Fruit fly (Drosophila melanogaster) whole organism, pupa: ENCODE measurements around the gene pps.

Experiments
- CG10348 ChIP-seq: fragments of 200-800 bp; sonication (Bioruptor generic); IDR thresholded peaks from 2 replicates; pipeline ENCODE4 v1.3.6; 2022; ENCODE audit warnings: missing biosample characterization, missing genetic modification characterization
- CG12605 ChIP-seq: fragments of 200-800 bp; sonication (Bioruptor generic); IDR thresholded peaks from 2 replicates; pipeline ENCODE4 v1.3.6; 2022; ENCODE audit warnings: missing biosample characterization, missing genetic modification characterization
- CG13204 ChIP-seq: fragments of 200-800 bp; sonication (Bioruptor generic); optimal IDR thresholded peaks from 2 replicates; lab custom pipeline; 2018; ENCODE audit warnings: missing biosample characterization, mild to moderate bottlenecking, missing genetic modification characterization, moderate library complexity
- CG14655 ChIP-seq: fragments of 200-800 bp; sonication (Bioruptor generic); optimal IDR thresholded peaks from 3 replicates; lab custom pipeline; 2017; ENCODE audit warnings: mild to moderate bottlenecking, missing biosample characterization, missing genetic modification reagents, missing genetic modification characterization
- CG15710 ChIP-seq: fragments of 200-800 bp; sonication (Bioruptor generic); optimal IDR thresholded peaks from 2 replicates; lab custom pipeline; 2018; ENCODE audit warnings: missing biosample characterization, mild to moderate bottlenecking, missing genetic modification characterization, moderate library complexity
- CG17806 ChIP-seq: fragments of 200-800 bp; sonication (Bioruptor generic); optimal IDR thresholded peaks from 2 replicates; lab custom pipeline; 2018; ENCODE audit warnings: missing biosample characterization, mild to moderate bottlenecking, missing genetic modification characterization, moderate library complexity
- CG32121 ChIP-seq: fragments of 200-800 bp; sonication (Bioruptor generic); IDR thresholded peaks from 2 replicates; pipeline ENCODE4 v1.3.6; 2022; ENCODE audit warnings: missing biosample characterization, missing genetic modification characterization
- CG34367 ChIP-seq: fragments of 200-800 bp; sonication (Bioruptor generic); optimal IDR thresholded peaks from 2 replicates; lab custom pipeline; 2018; ENCODE audit warnings: missing biosample characterization, mild to moderate bottlenecking, missing genetic modification characterization
- CG4496 ChIP-seq: fragments of 200-800 bp; sonication (Bioruptor generic); IDR thresholded peaks from 3 replicates; pipeline ENCODE4 v1.3.6; 2022; ENCODE audit warnings: missing biosample characterization, missing genetic modification characterization
- CG8159 ChIP-seq: fragments of 200-800 bp; sonication (Bioruptor generic); optimal IDR thresholded peaks from 3 replicates; lab custom pipeline; 2018; ENCODE audit warnings: missing biosample characterization, mild to moderate bottlenecking, missing genetic modification characterization, moderate library complexity
- CG8301 ChIP-seq: fragments of 200-800 bp; sonication (Bioruptor generic); optimal IDR thresholded peaks from 2 replicates; lab custom pipeline; 2018; ENCODE audit warnings: missing biosample characterization, mild to moderate bottlenecking, missing genetic modification characterization
- CG9948 ChIP-seq: fragments of 200-800 bp; sonication (Bioruptor generic); optimal IDR thresholded peaks from 2 replicates; lab custom pipeline; 2018; ENCODE audit warnings: missing biosample characterization, mild to moderate bottlenecking, missing genetic modification characterization, moderate library complexity
- D1 ChIP-seq: fragments of 200-800 bp; sonication (Bioruptor generic); optimal IDR thresholded peaks from 2 replicates; lab custom pipeline; 2018; ENCODE audit warnings: missing biosample characterization, mild to moderate bottlenecking, missing genetic modification characterization, moderate library complexity
- EcR ChIP-seq: fragments of 200-800 bp; sonication (Bioruptor generic); optimal IDR thresholded peaks from 3 replicates; lab custom pipeline; 2019; ENCODE audit warnings: missing biosample characterization, missing genetic modification characterization, mild to moderate bottlenecking, moderate library complexity, missing genetic modification reagents
- Ets98B ChIP-seq: fragments of 200-800 bp; sonication (Bioruptor generic); IDR thresholded peaks from 2 replicates; pipeline ENCODE4 v1.3.6; 2022; ENCODE audit warnings: missing biosample characterization, missing genetic modification characterization
- Pif1A ChIP-seq: fragments of 200-800 bp; sonication (Bioruptor generic); optimal IDR thresholded peaks from 3 replicates; lab custom pipeline; 2016; ENCODE audit warnings: missing biosample characterization, missing genetic modification characterization
- Pif1B ChIP-seq: fragments of 200-800 bp; sonication (Bioruptor generic); optimal IDR thresholded peaks from 3 replicates; lab custom pipeline; 2016; ENCODE audit warnings: missing biosample characterization, missing genetic modification characterization
- Snoo ChIP-seq: fragments of 200-800 bp; sonication (Bioruptor generic); optimal IDR thresholded peaks from 3 replicates; lab custom pipeline; 2017; ENCODE audit warnings: missing biosample characterization, mild to moderate bottlenecking, missing genetic modification characterization, inconsistent platforms
- fd96Ca ChIP-seq: fragments of 200-800 bp; sonication (Bioruptor generic); IDR thresholded peaks from 3 replicates; pipeline ENCODE4 v1.3.6; 2022; ENCODE audit warnings: missing biosample characterization, missing genetic modification characterization
- gl ChIP-seq: fragments of 200-800 bp; sonication (Bioruptor generic); optimal IDR thresholded peaks from 2 replicates; lab custom pipeline; 2018; ENCODE audit warnings: missing biosample characterization, mild to moderate bottlenecking, missing genetic modification characterization
- rn ChIP-seq: fragments of 200-800 bp; sonication (Bioruptor generic); IDR thresholded peaks from 2 replicates; pipeline ENCODE4 v1.3.6; 2022; ENCODE audit warnings: missing biosample characterization, missing genetic modification characterization

The pps gene

DNA sequence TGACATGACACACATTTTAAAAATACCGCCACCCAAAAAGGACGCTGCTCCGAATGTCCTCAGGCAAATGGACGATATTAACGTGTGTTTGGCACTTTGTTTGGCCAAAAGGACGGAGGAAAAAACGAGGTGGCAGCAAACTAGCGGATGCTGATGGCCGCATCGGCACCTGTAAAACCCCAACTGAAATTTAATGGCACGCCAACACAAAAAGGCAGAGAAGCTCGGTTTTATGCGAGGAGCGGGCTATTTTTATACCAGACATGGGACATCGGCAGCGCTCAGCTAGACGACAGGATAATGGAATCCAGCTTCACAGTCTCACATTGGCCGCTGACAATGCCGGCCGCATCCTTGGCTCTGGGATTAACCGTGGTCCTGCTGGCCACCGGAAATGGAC, 27.7 kb upstream of the pps start, which contains the start of gene Sol1:
Gene Sol1 (plus strand): TSS at position 301 of the 400 bp plus-strand sequence.
- TF ChIP-seq fd96Ca (no peak), D1 (tag; lab: Kevin White, UChicago) (no peak), EcR (GFP tag; lab: Kevin White, UChicago) (no peak), CG4496 (GFP tag; lab: Robert Waterston, UW) (no peak), CG12605 (GFP tag; lab: Robert Waterston, UW) (no peak), CG10348 (GFP tag; lab: Robert Waterston, UW) (no peak)
- TF ChIP-seq, all 21 proteins: peak for 0

DNA sequence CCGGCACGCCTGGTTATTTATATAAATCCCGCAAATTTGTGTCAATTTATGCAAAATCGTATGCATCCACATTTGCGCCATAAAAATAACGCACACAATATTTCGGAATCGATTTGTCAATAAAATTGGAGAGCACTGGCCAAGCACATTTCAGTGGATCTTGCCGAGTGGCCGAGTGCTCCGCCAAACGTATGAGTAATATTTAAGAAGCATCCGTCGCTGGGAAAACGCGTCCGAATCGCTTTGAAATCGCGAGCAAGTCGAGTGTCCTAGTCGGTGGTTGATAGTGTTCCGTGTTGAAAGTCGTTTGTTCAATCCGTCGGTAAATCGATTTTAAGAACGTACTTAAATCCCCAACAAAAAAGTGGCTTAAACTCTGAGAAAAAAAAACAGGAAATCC, 26.7 kb upstream of the pps start, which contains the start of gene CG33098:
Gene CG33098 (plus strand): TSS at position 224 of the 400 bp plus-strand sequence.
- no peak for TF ChIP-seq CG12605 (GFP tag; lab: Robert Waterston, UW)
- no peak for TF ChIP-seq CG17806

- TF ChIP-seq Pif1B (GFP tag; lab: Kevin White, UChicago): no peak
- TF ChIP-seq EcR (GFP tag; lab: Kevin White, UChicago): no peak
- TF ChIP-seq fd96Ca: no peak
- no peak for TF ChIP-seq CG8159 (tag; lab: Kevin White, UChicago)
- TF ChIP-seq CG8301 (tag; lab: Kevin White, UChicago): no peak
- no peak for TF ChIP-seq Ets98B (GFP tag; lab: Robert Waterston, UW)
- TF ChIP-seq CG14655 (GFP tag; lab: Kevin White, UChicago): no peak
- no peak for TF ChIP-seq CG13204 (GFP tag; lab: Kevin White, UChicago)
- no peak for TF ChIP-seq CG34367
Observed at dm6 chr3R:12395880-12396279, 17.7 kb upstream of the pps start, which contains the start of the genes CG10096 and CG10097. Gene CG10096 (minus strand): TSS chr3R:12395980. Gene CG10097 (minus strand): TSS chr3R:12395980.

- no peak for TF ChIP-seq CG14655 (GFP tag; lab: Kevin White, UChicago)
Observed at dm6 chr3R:12398054-12398453, 15.6 kb upstream of the pps start.

DNA sequence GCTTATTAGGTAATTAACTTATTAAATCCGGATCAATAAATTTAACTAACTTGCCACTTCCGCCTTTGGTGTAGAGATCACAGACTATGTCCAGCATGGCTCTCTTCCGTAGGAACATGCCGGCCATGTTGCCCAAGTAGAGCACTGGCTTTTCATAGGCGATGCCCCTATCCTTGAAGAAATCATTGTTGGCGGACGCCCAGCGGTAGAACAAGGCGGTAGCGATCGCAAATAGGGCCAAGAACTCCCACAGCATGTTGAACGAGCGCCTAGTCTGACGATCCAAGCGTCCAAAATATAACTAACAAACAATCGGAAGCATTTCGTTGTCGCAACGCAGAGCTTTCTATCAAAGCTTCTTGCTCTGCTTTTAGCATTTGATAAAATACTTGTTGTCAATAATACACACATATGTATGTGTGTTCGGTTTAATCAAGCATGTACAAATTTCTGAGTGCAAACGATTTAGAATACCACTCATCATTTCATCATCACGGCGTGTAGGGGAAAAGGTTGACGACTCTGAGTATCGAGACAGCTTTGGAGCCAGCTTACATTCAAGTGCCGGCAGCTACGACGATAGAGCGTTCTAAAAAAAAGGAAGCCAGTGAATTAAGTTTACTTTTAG, 14.9 kb upstream of the pps start, which contains the start of gene Cyp9f3:
Gene Cyp9f3 (minus strand): TSS at position 310 of the 628 bp plus-strand sequence.
- TF ChIP-seq CG34367: no peak
- no peak for TF ChIP-seq CG17806
- TF ChIP-seq gl (tag; lab: Kevin White, UChicago): no peak
- no peak for TF ChIP-seq D1 (tag; lab: Kevin White, UChicago)
- TF ChIP-seq Ets98B (GFP tag; lab: Robert Waterston, UW): no peak
- TF ChIP-seq CG8159 (tag; lab: Kevin White, UChicago): no peak
- TF ChIP-seq CG9948 (tag; lab: Kevin White, UChicago): no peak
- no peak for TF ChIP-seq Pif1A (GFP tag; lab: Kevin White, UChicago)
- no peak for TF ChIP-seq rn (GFP tag; lab: Robert Waterston, UW)
- no peak for TF ChIP-seq CG4496 (GFP tag; lab: Robert Waterston, UW)
- TF ChIP-seq Pif1B (GFP tag; lab: Kevin White, UChicago): no peak
- TF ChIP-seq CG15710 (tag; lab: Kevin White, UChicago): no peak

DNA sequence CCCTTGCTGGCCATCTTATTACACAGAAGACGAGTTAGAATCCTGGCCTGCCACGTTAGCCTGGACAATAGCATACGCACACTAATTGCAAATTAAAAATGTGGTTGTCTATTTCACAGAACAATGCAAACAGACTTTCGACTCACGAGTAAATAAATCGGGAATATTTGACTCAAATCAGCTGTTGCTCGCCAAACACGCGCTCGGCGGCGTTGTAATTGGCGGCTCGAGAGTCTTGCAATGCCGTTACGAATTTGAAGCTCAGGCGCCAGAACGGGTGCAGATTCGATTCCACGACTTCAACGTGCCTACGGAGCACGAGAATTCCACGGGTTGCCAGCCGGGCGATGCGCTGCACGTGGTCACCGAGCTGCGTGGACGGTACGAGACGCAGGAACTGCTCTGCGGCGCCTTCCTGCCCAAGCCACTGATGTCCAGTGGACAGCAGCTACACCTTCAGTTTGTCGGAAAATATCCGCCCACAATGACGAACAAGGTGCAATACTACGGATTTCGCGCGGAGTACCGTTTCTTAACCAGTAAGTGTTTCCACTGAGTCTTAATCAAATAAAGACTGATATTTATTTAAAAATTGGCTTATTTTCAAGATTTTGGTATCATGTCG, 11.8 kb upstream of the pps start, which contains the start of gene DNAlig3:
Gene DNAlig3 (minus strand): TSS at position 168 of the 625 bp plus-strand sequence.
- TF ChIP-seq CG12605 (GFP tag; lab: Robert Waterston, UW) (peak; percentile 35; the same call in 1 of the 2 replicates), fd96Ca (no peak)

dm6 chr3R:12402935-12403334, 10.7 kb upstream of the pps start:
- peak; percentile 100 for TF ChIP-seq CG8301 (tag; lab: Kevin White, UChicago)
- TF ChIP-seq Pif1A (GFP tag; lab: Kevin White, UChicago): peak; percentile 95
- TF ChIP-seq D1 (tag; lab: Kevin White, UChicago): peak; percentile 99
- no peak for TF ChIP-seq CG10348 (GFP tag; lab: Robert Waterston, UW)
- peak; percentile 84 for TF ChIP-seq fd96Ca
- TF ChIP-seq CG32121 (GFP tag; lab: Robert Waterston, UW): peak; percentile 93
- TF ChIP-seq CG34367: peak; percentile 98
- TF ChIP-seq CG4496 (GFP tag; lab: Robert Waterston, UW): no peak
- TF ChIP-seq CG8159 (tag; lab: Kevin White, UChicago): peak; percentile 100
- TF ChIP-seq CG13204 (GFP tag; lab: Kevin White, UChicago): no peak
- peak; percentile 84 for TF ChIP-seq rn (GFP tag; lab: Robert Waterston, UW)
- TF ChIP-seq Snoo (tag; lab: Kevin White, UChicago): peak; percentile 98
- peak; percentile 98 for TF ChIP-seq CG9948 (tag; lab: Kevin White, UChicago)
- peak; percentile 96 for TF ChIP-seq CG12605 (GFP tag; lab: Robert Waterston, UW)
- TF ChIP-seq CG14655 (GFP tag; lab: Kevin White, UChicago): peak; percentile 95
- TF ChIP-seq EcR (GFP tag; lab: Kevin White, UChicago): peak; percentile 22
- TF ChIP-seq Pif1B (GFP tag; lab: Kevin White, UChicago): peak; percentile 97
- TF ChIP-seq Ets98B (GFP tag; lab: Robert Waterston, UW): peak; percentile 96
- TF ChIP-seq gl (tag; lab: Kevin White, UChicago): peak; percentile 93
- TF ChIP-seq CG17806: peak; percentile 97
- TF ChIP-seq CG15710 (tag; lab: Kevin White, UChicago): peak; percentile 97
